Fruit fly (Drosophila melanogaster): ENCODE measurements around the gene rept.

- no peak for TF ChIP-seq cnc (optimal IDR thresholded peaks at IDR 0.05)
- TF ChIP-seq CG12768 (GFP tag; optimal IDR thresholded peaks at IDR 0.05), result no peak
- TF ChIP-seq toe (GFP tag; optimal IDR thresholded peaks at IDR 0.05), result no peak
- no peak for TF ChIP-seq Clk (GFP tag; optimal IDR thresholded peaks at IDR 0.05)
- no peak for TF ChIP-seq kay (GFP tag; ENCODE audit: borderline replicate concordance)
- TF ChIP-seq CG5204 (GFP tag; optimal IDR thresholded peaks at IDR 0.05), result no peak
- no peak for TF ChIP-seq Hr96 (GFP tag; optimal IDR thresholded peaks at IDR 0.05)
- peak; percentile 39 for TF ChIP-seq CG11617 (GFP tag; optimal IDR thresholded peaks at IDR 0.05)
- TF ChIP-seq pad (GFP tag; optimal IDR thresholded peaks at IDR 0.05), result no peak
- TF ChIP-seq CG7101 (tag; optimal IDR thresholded peaks at IDR 0.05), result no peak
- TF ChIP-seq Crg-1 (GFP tag; optimal IDR thresholded peaks at IDR 0.05), result no peak
- no peak for TF ChIP-seq CG14711 (tag; optimal IDR thresholded peaks at IDR 0.05)
Measured at dm6 chr3L:19288395-19288969, 33.3 kb downstream of the rept start.

Data from whole organism, adult.